2 worm cellular contexts compared by ENCODE assay signal in genomic region chrIV:11337560-11337959, ce11.
TF ChIP-seq lines count a peak whose summit lies in the region.

No protein-coding gene starts in this region.

TF ChIP-seq in whole organism, L4 larva, 104 proteins besides CTCF, POLR2A, EP300 and RAD21:
- TF ChIP-seq dmd-8 (GFP tag; IDR thresholded peaks at IDR 0.05; lab: Robert Waterston, UW): 0 out of 2 replicates have a peak, but pooled peaks have one; percentile 44
- peak; percentile 56; the same call in 1 of the 2 replicates for TF ChIP-seq Y105C5A.15 (GFP tag; IDR thresholded peaks at IDR 0.05; lab: Robert Waterston, UW)
- TF ChIP-seq lin-38 (GFP tag; IDR thresholded peaks at IDR 0.05; lab: Robert Waterston, UW): peak; percentile 34; the same call in 1 of the 2 replicates
- peak; percentile 29; the same call in 1 of the 2 replicates for TF ChIP-seq Y48G9A.11 (GFP tag; IDR thresholded peaks at IDR 0.05; lab: Robert Waterston, UW)
- TF ChIP-seq snpc-1.2 (GFP tag; IDR thresholded peaks at IDR 0.05; lab: Robert Waterston, UW): peak; percentile 61
- TF ChIP-seq arid-1 (GFP tag; conservative IDR thresholded peaks at IDR 0.05; lab: Robert Waterston, UW): 0 out of 2 replicates have a peak, but pooled peaks have one; percentile 27
TF ChIP-seq in whole organism, L4 larva: peak in this region for 6; not testable (repeated sequence) for 98.

TF ChIP-seq in whole organism, young adult, 124 proteins besides CTCF, POLR2A, EP300 and RAD21:
- TF ChIP-seq madf-6 (GFP tag; IDR thresholded peaks at IDR 0.05; lab: Robert Waterston, UW): peak; percentile 70
- peak; percentile 82 for TF ChIP-seq ekl-4 (GFP tag; IDR thresholded peaks at IDR 0.05; lab: Robert Waterston, UW)
- peak; percentile 83 for TF ChIP-seq attf-6 (GFP tag; IDR thresholded peaks at IDR 0.05; lab: Robert Waterston, UW)
- peak; percentile 32; the same call in 1 of the 2 replicates for TF ChIP-seq F33H1.4 (GFP tag; IDR thresholded peaks at IDR 0.05; lab: Robert Waterston, UW)
- peak; percentile 74; the same call in 1 of the 2 replicates for TF ChIP-seq Y95B8A.8 (GFP tag; IDR thresholded peaks at IDR 0.05; lab: Robert Waterston, UW)
- peak; percentile 63 for TF ChIP-seq dox-1 (GFP tag; IDR thresholded peaks at IDR 0.05; lab: Robert Waterston, UW)
- peak; percentile 85 for TF ChIP-seq lin-26 (GFP tag; IDR thresholded peaks at IDR 0.05; lab: Robert Waterston, UW)
- TF ChIP-seq hsf-1 (GFP tag; IDR thresholded peaks at IDR 0.05; lab: Robert Waterston, UW): peak; percentile 63
- TF ChIP-seq Y53G8AR.9 (GFP tag; conservative IDR thresholded peaks at IDR 0.05; lab: Robert Waterston, UW): peak; percentile 66
- peak; percentile 82 for TF ChIP-seq egl-44 (GFP tag; IDR thresholded peaks at IDR 0.05; lab: Robert Waterston, UW)
- TF ChIP-seq madf-3 (GFP tag; IDR thresholded peaks at IDR 0.05; lab: Robert Waterston, UW): 0 out of 2 replicates have a peak, but pooled peaks have one; percentile 16
- peak; percentile 36; the same call in 1 of the 2 replicates for TF ChIP-seq hmg-1.2 (GFP tag; IDR thresholded peaks at IDR 0.05; lab: Robert Waterston, UW)
- 0 out of 2 replicates have a peak, but pooled peaks have one; percentile 23 for TF ChIP-seq ztf-25 (GFP tag; IDR thresholded peaks at IDR 0.05; lab: Robert Waterston, UW)
- peak; percentile 55 for TF ChIP-seq rcor-1 (GFP tag; IDR thresholded peaks at IDR 0.05; lab: Robert Waterston, UW)
- TF ChIP-seq ceh-100 (GFP tag; IDR thresholded peaks at IDR 0.05; lab: Robert Waterston, UW): peak; percentile 22; the same call in 1 of the 2 replicates
- peak; percentile 90 for TF ChIP-seq F39B2.1 (GFP tag; IDR thresholded peaks at IDR 0.05; lab: Robert Waterston, UW)
